Worm (Caenorhabditis elegans) whole organism, L1 larva: ENCODE results near the gene srw-108.

Experiments used
- C04F5.9 ChIP-seq: sonication (generic microtip); optimal IDR thresholded peaks from 2 replicates; lab custom pipeline; 2016; ENCODE audit warnings: missing genetic modification characterization, missing compliant biosample characterization
- C16A3.4 ChIP-seq: fragments of 150-350 bp; optimal IDR thresholded peaks from 2 replicates; lab custom pipeline; 2014; ENCODE audit warnings: missing biosample characterization, missing genetic modification characterization
- C34B4.2 ChIP-seq: sonication (generic microtip); optimal IDR thresholded peaks from 2 replicates; lab custom pipeline; 2017; ENCODE audit warnings: mild to moderate bottlenecking, missing genetic modification characterization, missing compliant biosample characterization
- Y116A8C.19 ChIP-seq: sonication (generic microtip); optimal IDR thresholded peaks from 2 replicates; lab custom pipeline; 2016; ENCODE audit warnings: missing compliant biosample characterization, missing genetic modification characterization, borderline replicate concordance
- alr-1 ChIP-seq: fragments of 200-800 bp; sonication (Bioruptor generic); optimal IDR thresholded peaks from 2 replicates; lab custom pipeline; 2018; ENCODE audit warnings: borderline replicate concordance, mild to moderate bottlenecking, missing genetic modification characterization, missing compliant biosample characterization
- ama-1 ChIP-seq: fragments of 150-350 bp; optimal IDR thresholded peaks from 2 replicates; lab custom pipeline; 2014
- blmp-1 ChIP-seq: fragments of 150-350 bp; optimal IDR thresholded peaks from 2 replicates; lab custom pipeline; 2014; ENCODE audit warnings: missing biosample characterization, missing genetic modification characterization
- ceh-8 ChIP-seq: fragments of 200-800 bp; sonication (Bioruptor generic); optimal IDR thresholded peaks from 2 replicates; lab custom pipeline; 2018; ENCODE audit warnings: mild to moderate bottlenecking, missing genetic modification characterization, moderate library complexity, missing compliant biosample characterization
- ceh-90 ChIP-seq: sonication (generic microtip); optimal IDR thresholded peaks from 2 replicates; lab custom pipeline; 2016; ENCODE audit warnings: missing genetic modification characterization, missing compliant biosample characterization
- egl-13 ChIP-seq: sonication (generic microtip); optimal IDR thresholded peaks from 2 replicates; lab custom pipeline; 2016; ENCODE audit warnings: missing genotype, missing genetic modification reagents, missing genetic modification characterization, missing compliant biosample characterization
- egl-27 ChIP-seq, 2 experiments: fragments of 150-350 bp in 1 of 2; sonication (generic microtip); optimal IDR thresholded peaks; 3 replicates each; lab custom pipeline; 2017 to 2018; ENCODE audit warnings: missing biosample characterization in 2 of 2, missing genetic modification characterization in 2 of 2, missing genetic modification reagents in 2 of 2
- elt-2 ChIP-seq: sonication (generic microtip); optimal IDR thresholded peaks from 2 replicates; lab custom pipeline; 2016; ENCODE audit warnings: missing genetic modification characterization, mild to moderate bottlenecking, inconsistent platforms, missing compliant biosample characterization, missing genetic modification reagents
- fkh-8 ChIP-seq: sonication (generic microtip); optimal IDR thresholded peaks from 2 replicates; lab custom pipeline; 2016; ENCODE audit warnings: mild to moderate bottlenecking, missing genetic modification characterization, missing compliant biosample characterization
- hlh-17 ChIP-seq: fragments of 200-800 bp; sonication (Bioruptor generic); optimal IDR thresholded peaks from 2 replicates; lab custom pipeline; 2018; ENCODE audit warnings: missing genetic modification characterization, mild to moderate bottlenecking, missing compliant biosample characterization, moderate library complexity, borderline replicate concordance
- hlh-4 ChIP-seq: sonication (generic microtip); optimal IDR thresholded peaks from 2 replicates; lab custom pipeline; 2016; ENCODE audit warnings: mild to moderate bottlenecking, missing genetic modification characterization, missing compliant biosample characterization
- hpl-2 ChIP-seq: fragments of 150-350 bp; optimal IDR thresholded peaks from 2 replicates; lab custom pipeline; 2014; ENCODE audit warnings: missing biosample characterization, missing genetic modification reagents, missing genetic modification characterization
- isw-1 ChIP-seq: fragments of 200-800 bp; sonication (Bioruptor generic); IDR thresholded peaks from 2 replicates; pipeline ENCODE4 v1.3.6; 2022; ENCODE audit warnings: missing genetic modification characterization, missing compliant biosample characterization
- jun-1 ChIP-seq: fragments of 150-350 bp; optimal IDR thresholded peaks from 2 replicates; lab custom pipeline; 2014; ENCODE audit warnings: missing biosample characterization, missing genetic modification reagents, missing genetic modification characterization
- lin-39 ChIP-seq: fragments of 150-350 bp; optimal IDR thresholded peaks from 2 replicates; lab custom pipeline; 2014; ENCODE audit warnings: missing biosample characterization, missing genetic modification reagents, missing genetic modification characterization
- lsy-2 ChIP-seq, 2 experiments: fragments of 150-350 bp; optimal IDR thresholded peaks; 2 replicates each; lab custom pipeline; 2014; ENCODE audit warnings: missing biosample characterization in 2 of 2, missing genetic modification characterization in 2 of 2
- nhr-11 ChIP-seq: fragments of 150-350 bp; optimal IDR thresholded peaks from 2 replicates; lab custom pipeline; 2014; ENCODE audit warnings: missing biosample characterization, missing genetic modification characterization
- nhr-28 ChIP-seq: fragments of 150-350 bp; optimal IDR thresholded peaks from 2 replicates; lab custom pipeline; 2014; ENCODE audit warnings: missing biosample characterization, missing genetic modification characterization
- nhr-47 ChIP-seq: sonication (generic microtip); optimal IDR thresholded peaks from 2 replicates; lab custom pipeline; 2016; ENCODE audit warnings: mild to moderate bottlenecking, missing genetic modification characterization, moderate library complexity, missing compliant biosample characterization
- nhr-76 ChIP-seq: sonication (generic microtip); optimal IDR thresholded peaks from 2 replicates; lab custom pipeline; 2017; ENCODE audit warnings: missing biosample characterization, missing genetic modification characterization
- nhr-77 ChIP-seq: fragments of 150-350 bp; optimal IDR thresholded peaks from 2 replicates; lab custom pipeline; 2014; ENCODE audit warnings: missing biosample characterization, missing genetic modification characterization
- nhr-85 ChIP-seq: sonication (generic microtip); peaks from one replicate; lab custom pipeline; 2016; ENCODE audit warnings: missing genetic modification characterization, inconsistent platforms, missing compliant biosample characterization
- nhr-90 ChIP-seq: sonication (generic microtip); optimal IDR thresholded peaks from 2 replicates; lab custom pipeline; 2016; ENCODE audit warnings: mild to moderate bottlenecking, missing genetic modification characterization, missing compliant biosample characterization; ENCODE audit not compliant: poor library complexity
- pqm-1 ChIP-seq: sonication (generic microtip); optimal IDR thresholded peaks from 3 replicates; lab custom pipeline; 2017; ENCODE audit warnings: missing biosample characterization, missing genetic modification characterization
- snpc-4 ChIP-seq: fragments of 150-350 bp; optimal IDR thresholded peaks from 2 replicates; lab custom pipeline; 2014; ENCODE audit warnings: missing biosample characterization, missing genetic modification characterization
- sox-4 ChIP-seq: sonication (generic microtip); optimal IDR thresholded peaks from 2 replicates; lab custom pipeline; 2016; ENCODE audit warnings: missing genetic modification characterization, missing compliant biosample characterization
- sptf-1 ChIP-seq: fragments of 150-350 bp; optimal IDR thresholded peaks from 2 replicates; lab custom pipeline; 2014; ENCODE audit warnings: missing biosample characterization, missing genetic modification characterization
- sup-37 ChIP-seq: fragments of 200-800 bp; sonication (Bioruptor generic); optimal IDR thresholded peaks from 2 replicates; lab custom pipeline; 2018; ENCODE audit warnings: mild to moderate bottlenecking, missing genetic modification characterization, missing compliant biosample characterization
- swsn-7 ChIP-seq: sonication (generic microtip); optimal IDR thresholded peaks from 2 replicates; lab custom pipeline; 2016; ENCODE audit warnings: missing genetic modification characterization, missing compliant biosample characterization
- tbx-2 ChIP-seq: sonication (generic microtip); optimal IDR thresholded peaks from 2 replicates; lab custom pipeline; 2016; ENCODE audit warnings: missing genetic modification characterization, missing compliant biosample characterization
- tlp-1 ChIP-seq: fragments of 150-350 bp; optimal IDR thresholded peaks from 2 replicates; lab custom pipeline; 2014; ENCODE audit warnings: missing biosample characterization, missing genetic modification characterization
- unc-130 ChIP-seq: fragments of 150-350 bp; optimal IDR thresholded peaks from 2 replicates; lab custom pipeline; 2017; ENCODE audit warnings: missing biosample characterization, missing genetic modification characterization, inconsistent platforms
- vab-15 ChIP-seq: sonication (generic microtip); optimal IDR thresholded peaks from 2 replicates; lab custom pipeline; 2017; ENCODE audit warnings: missing genotype, mild to moderate bottlenecking, missing genetic modification characterization, missing compliant biosample characterization
- zip-4 ChIP-seq: fragments of 200-800 bp; sonication (Bioruptor generic); optimal IDR thresholded peaks from 2 replicates; lab custom pipeline; 2018; ENCODE audit warnings: mild to moderate bottlenecking, missing genetic modification characterization, moderate library complexity, missing compliant biosample characterization
- ztf-11 ChIP-seq, 2 experiments: sonication (generic microtip); optimal IDR thresholded peaks; 2 replicates each; lab custom pipeline; 2016 to 2017; ENCODE audit warnings: missing genetic modification characterization in 2 of 2, missing biosample characterization in 1 of 2, missing compliant biosample characterization in 1 of 2
- ztf-4 ChIP-seq: fragments of 150-350 bp; optimal IDR thresholded peaks from 2 replicates; lab custom pipeline; 2014; ENCODE audit warnings: missing biosample characterization, missing genetic modification characterization

srw-108 gene

DNA sequence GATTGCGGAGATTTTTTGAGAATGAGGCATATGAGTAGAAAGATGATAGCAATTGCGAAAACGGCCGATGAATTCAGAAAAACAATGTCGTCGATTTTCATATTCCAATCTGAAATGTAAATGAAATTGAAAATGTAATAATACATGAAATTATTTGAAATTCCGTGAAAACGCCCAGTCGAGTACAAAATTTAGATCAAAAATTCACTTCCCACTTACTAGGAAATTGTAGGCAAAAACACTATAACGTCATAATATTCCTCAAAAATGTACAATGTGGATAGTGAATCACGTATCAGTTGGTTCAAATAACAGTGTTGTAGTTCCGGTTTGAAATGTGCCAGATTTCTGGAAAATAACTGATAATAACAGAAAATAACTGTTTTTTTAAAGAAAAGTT, 26.5 kb upstream of the srw-108 start, which contains the start of gene str-256:
TSS of gene str-256 (minus strand) at position 101 of the 400 bp plus-strand sequence.
- TF ChIP-seq egl-27 (tag; optimal IDR thresholded peaks at IDR 0.05; lab: Kevin White, UChicago): no peak
- no peak for TF ChIP-seq nhr-76 (tag; lab: Kevin White, UChicago)
- no peak for TF ChIP-seq nhr-28 (tag; lab: Kevin White, UChicago)
- no peak for TF ChIP-seq jun-1
- TF ChIP-seq, all 84 proteins: peak for 0

DNA sequence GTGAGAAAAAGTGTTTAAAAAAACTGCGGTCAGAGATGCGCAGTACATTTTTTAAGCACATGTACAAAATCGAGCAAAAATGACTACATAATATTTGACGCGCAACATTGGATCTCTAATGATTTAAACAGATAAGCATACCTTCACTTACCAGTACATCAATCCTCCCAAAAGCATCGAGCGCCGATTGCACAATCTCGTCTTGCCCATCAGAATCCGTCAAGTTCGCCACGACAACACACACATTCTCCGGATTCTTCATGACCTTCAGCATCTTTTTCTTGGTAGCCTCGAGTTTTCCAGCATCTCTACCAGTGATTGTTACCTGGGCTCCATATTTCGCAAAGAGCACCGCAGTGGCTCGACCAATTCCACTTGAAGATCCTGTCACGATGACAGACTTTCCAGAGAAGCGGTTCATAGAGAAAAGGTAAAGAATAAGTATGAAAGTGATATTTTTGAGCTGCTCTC, 24.9 kb upstream of the srw-108 start, which contains the start of gene T01G6.10:
TSS of gene T01G6.10 (minus strand) at position 421 of the 471 bp plus-strand sequence.
- no peak for TF ChIP-seq zip-4 (GFP tag; lab: Kevin White, UChicago)
- no peak for TF ChIP-seq alr-1
- TF ChIP-seq nhr-85: no peak
- no peak for TF ChIP-seq isw-1 (GFP tag; lab: Robert Waterston, UW)
- no peak for TF ChIP-seq unc-130
- no peak for TF ChIP-seq C04F5.9 (tag; lab: Kevin White, UChicago)
- TF ChIP-seq nhr-90: no peak
- TF ChIP-seq vab-15: no peak
- no peak for TF ChIP-seq hlh-4
- no peak for TF ChIP-seq nhr-11
- TF ChIP-seq snpc-4: no peak
- TF ChIP-seq ama-1 (lab: Kevin White, UChicago): no peak

ce11 chrV:503728-504127, 24.0 kb upstream of the srw-108 start, which contains the start of gene srlf-35:
TSS of gene srlf-35 (plus strand) at chrV:504028.
- TF ChIP-seq blmp-1 (tag; lab: Kevin White, UChicago) (no peak), alr-1 (no peak), nhr-77 (tag; lab: Kevin White, UChicago) (no peak), hlh-4 (no peak), hlh-17 (GFP tag; lab: Kevin White, UChicago) (no peak), egl-13 (tag; lab: Kevin White, UChicago) (no peak), C16A3.4 (tag; lab: Kevin White, UChicago) (no peak), Y116A8C.19 (tag; lab: Kevin White, UChicago) (no peak), sup-37 (no peak), swsn-7 (tag; lab: Kevin White, UChicago) (no peak), pqm-1 (no peak), elt-2 (tag; lab: Kevin White, UChicago) (no peak), fkh-8 (tag; lab: Kevin White, UChicago) (no peak), tlp-1 (tag; lab: Kevin White, UChicago) (no peak), ceh-8 (no peak), nhr-11 (no peak), zip-4 (GFP tag; lab: Kevin White, UChicago) (no peak), nhr-47 (tag; lab: Kevin White, UChicago) (no peak), hpl-2 (GFP tag; lab: Kevin White, UChicago) (no peak), ceh-90 (no peak)

ce11 chrV:505191-505590, 22.5 kb upstream of the srw-108 start, which contains the start of gene srlf-19:
TSS of gene srlf-19 (plus strand) at chrV:505491.
- TF ChIP-seq ama-1 (lab: Kevin White, UChicago) (no peak), nhr-85 (no peak), isw-1 (GFP tag; lab: Robert Waterston, UW) (no peak), sptf-1 (tag; lab: Kevin White, UChicago) (no peak), ztf-11 (tag; optimal IDR thresholded peaks at IDR 0.05; lab: Kevin White, UChicago) (no peak), zip-4 (GFP tag; lab: Kevin White, UChicago) (no peak), unc-130 (no peak), hlh-4 (no peak), snpc-4 (no peak), lin-39 (tag; lab: Kevin White, UChicago) (no peak), nhr-47 (tag; lab: Kevin White, UChicago) (no peak), sox-4 (tag; lab: Kevin White, UChicago) (no peak), ztf-4 (tag; lab: Kevin White, UChicago) (no peak), tbx-2 (tag; lab: Kevin White, UChicago) (no peak), lsy-2 (tag; optimal IDR thresholded peaks at IDR 0.05; lab: Kevin White, UChicago) (no peak), Y116A8C.19 (tag; lab: Kevin White, UChicago) (no peak), C34B4.2 (tag; lab: Kevin White, UChicago) (no peak), hlh-17 (GFP tag; lab: Kevin White, UChicago) (no peak)
